Worm (Caenorhabditis elegans) whole organism, midembryonic: ENCODE results near the gene lpr-2.

Source experiments
- cog-1 ChIP-seq: sonication (generic microtip); optimal IDR thresholded peaks from 2 replicates; lab custom pipeline; 2016; ENCODE audit warnings: missing genetic modification characterization, missing compliant biosample characterization
- flt-1 ChIP-seq: fragments of 200-800 bp; sonication (Bioruptor generic); IDR thresholded peaks from 2 replicates; pipeline ENCODE4 v1.3.6; 2022; ENCODE audit warnings: missing genetic modification characterization, missing compliant biosample characterization
- klf-2 ChIP-seq: fragments of 200-800 bp; sonication (Bioruptor generic); conservative IDR thresholded peaks from 2 replicates; pipeline ENCODE4 v1.3.6; 2022; ENCODE audit warnings: missing genetic modification reagents, missing genetic modification characterization, missing compliant biosample characterization
- med-1 ChIP-seq: sonication (generic microtip); optimal IDR thresholded peaks from 2 replicates; lab custom pipeline; 2017; ENCODE audit warnings: missing genetic modification characterization, mild to moderate bottlenecking, missing compliant biosample characterization, antibody characterized with exemption, missing genetic modification reagents; ENCODE audit not compliant: insufficient read depth
- ref-1 ChIP-seq: fragments of 200-800 bp; sonication (Bioruptor generic); conservative IDR thresholded peaks from 2 replicates; pipeline ENCODE4 v1.3.6; 2022; ENCODE audit warnings: missing genetic modification reagents, missing genetic modification characterization, missing compliant biosample characterization
- ztf-23 ChIP-seq: fragments of 200-800 bp; sonication (Bioruptor generic); IDR thresholded peaks from 2 replicates; pipeline ENCODE4 v1.3.6; 2022; ENCODE audit warnings: missing genetic modification reagents, missing genetic modification characterization, missing compliant biosample characterization
- ztf-29 ChIP-seq: fragments of 200-800 bp; sonication (Bioruptor generic); IDR thresholded peaks from 2 replicates; pipeline ENCODE4 v1.3.6; 2022; ENCODE audit warnings: missing genetic modification reagents, missing genetic modification characterization, missing compliant biosample characterization

- TF ChIP-seq klf-2 (GFP tag; lab: Robert Waterston, UW) (no peak), ref-1 (GFP tag; lab: Robert Waterston, UW) (no peak), ztf-23 (no peak), flt-1 (GFP tag; lab: Robert Waterston, UW) (no peak), cog-1 (no peak), med-1 (no peak), ztf-29 (GFP tag; lab: Robert Waterston, UW) (no peak)
These were observed 30.0 kb downstream of the lpr-2 start for ce11 chrIV:11809047-11809446.
